Worm (Caenorhabditis elegans): Measurements from ENCODE around the gene K09C4.7.

The K09C4.7 gene

ce11 chrX:3272580-3272979 lies at the start of gene K09C4.7:
TSS of gene K09C4.7 (plus strand) at chrX:3272880.
- TF ChIP-seq zfh-2 (GFP tag; conservative IDR thresholded peaks at IDR 0.05) (no peak), mcd-1 (GFP tag; IDR thresholded peaks at IDR 0.05) (no peak), ztf-18 (tag; optimal IDR thresholded peaks at IDR 0.05) (no peak), ccch-3 (GFP tag; optimal IDR thresholded peaks at IDR 0.05) (no peak), mel-28 (tag; optimal IDR thresholded peaks at IDR 0.05; ENCODE audit: borderline replicate concordance) (no peak), attf-6 (GFP tag; IDR thresholded peaks at IDR 0.05) (no peak), F39B2.1 (GFP tag; IDR thresholded peaks at IDR 0.05) (no peak), madf-10 (tag; optimal IDR thresholded peaks at IDR 0.05) (no peak), ZK185.1 (tag; optimal IDR thresholded peaks at IDR 0.05; ENCODE audit: poor library complexity, severe bottlenecking) (no peak), F10E7.11 (tag; optimal IDR thresholded peaks at IDR 0.05) (no peak), Y79H2A.3 (GFP tag; conservative IDR thresholded peaks at IDR 0.05) (no peak), ztf-22 (GFP tag; optimal IDR thresholded peaks at IDR 0.05) (no peak), snpc-3.4 (tag; optimal IDR thresholded peaks at IDR 0.05) (no peak), T26A5.8 (tag; optimal IDR thresholded peaks at IDR 0.05) (no peak), bed-1 (GFP tag; IDR thresholded peaks at IDR 0.05) (no peak), egl-44 (GFP tag; IDR thresholded peaks at IDR 0.05) (no peak)

- TF ChIP-seq mcd-1 (GFP tag; IDR thresholded peaks at IDR 0.05), result no peak
- no peak for TF ChIP-seq unc-62 (GFP tag; optimal IDR thresholded peaks at IDR 0.05)
- no peak for TF ChIP-seq pha-4 (tag; optimal IDR thresholded peaks at IDR 0.05)
- TF ChIP-seq F37B4.10 (GFP tag; IDR thresholded peaks at IDR 0.05), result 0 out of 2 replicates have a peak, but pooled peaks have one; percentile 40
- no peak for TF ChIP-seq B0261.1 (tag; optimal IDR thresholded peaks at IDR 0.05)
- no peak for TF ChIP-seq rec-8 (tag; optimal IDR thresholded peaks at IDR 0.05)
- no peak for TF ChIP-seq ceh-40 (GFP tag; IDR thresholded peaks at IDR 0.05)
These were observed 49.5 kb upstream of the K09C4.7 start for ce11 chrX:3223135-3223534.

ce11 chrX:3226348-3227229 lies 46.1 kb upstream of the K09C4.7 start:
- TF ChIP-seq cebp-2 (GFP tag; IDR thresholded peaks at IDR 0.05) (no peak), ceh-27 (GFP tag; optimal IDR thresholded peaks at IDR 0.05) (peak; percentile 17), zfh-2 (GFP tag; conservative IDR thresholded peaks at IDR 0.05) (peak; percentile 77), F10E7.11 (tag; optimal IDR thresholded peaks at IDR 0.05) (no peak), tlf-1 (GFP tag; optimal IDR thresholded peaks at IDR 0.05) (no peak), lag-1 (GFP tag; IDR thresholded peaks at IDR 0.05) (no peak), Y79H2A.3 (GFP tag; conservative IDR thresholded peaks at IDR 0.05) (no peak), dpff-1 (tag; optimal IDR thresholded peaks at IDR 0.05) (no peak), zim-3 (tag; optimal IDR thresholded peaks at IDR 0.05) (no peak), nfya-1 (tag; optimal IDR thresholded peaks at IDR 0.05; ENCODE audit: borderline replicate concordance, insufficient read depth) (no peak), F23B12.7 (tag; optimal IDR thresholded peaks at IDR 0.05; ENCODE audit: insufficient read depth) (no peak), nhr-179 (tag; optimal IDR thresholded peaks at IDR 0.05) (no peak), snpc-1.1 (tag; optimal IDR thresholded peaks at IDR 0.05; ENCODE audit: insufficient read depth) (no peak), egl-44 (GFP tag; IDR thresholded peaks at IDR 0.05) (no peak)

DNA sequence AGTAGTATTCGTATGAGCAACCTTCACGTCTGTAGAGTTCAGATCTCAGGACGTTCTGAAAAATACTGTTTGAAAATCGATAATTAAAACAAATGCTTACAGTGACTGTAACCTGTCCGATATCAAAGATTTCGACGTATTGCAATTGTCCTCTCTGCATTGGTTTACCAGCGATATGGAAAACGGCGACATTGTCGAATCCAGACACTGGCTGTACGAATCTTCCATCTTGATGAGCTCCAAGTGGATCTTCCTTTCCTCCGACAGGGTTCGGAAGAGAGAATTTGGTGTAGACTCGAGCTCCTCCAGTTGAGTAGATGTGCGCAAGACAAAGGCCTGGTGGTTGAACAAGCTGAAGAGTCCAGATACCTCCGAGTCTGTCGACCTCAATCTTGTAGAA lies 44.0 kb upstream of the K09C4.7 start:
- TF ChIP-seq lin-26 (GFP tag; IDR thresholded peaks at IDR 0.05) (no peak), chd-7 (tag; optimal IDR thresholded peaks at IDR 0.05) (no peak), unc-62 (GFP tag; optimal IDR thresholded peaks at IDR 0.05) (no peak), F37B4.10 (GFP tag; IDR thresholded peaks at IDR 0.05) (no peak), ccch-3 (GFP tag; optimal IDR thresholded peaks at IDR 0.05) (no peak), sdz-38 (tag; optimal IDR thresholded peaks at IDR 0.05) (no peak), nhr-80 (tag; optimal IDR thresholded peaks at IDR 0.05) (no peak), D2030.7 (GFP tag; IDR thresholded peaks at IDR 0.05) (no peak), gei-17 (GFP tag; optimal IDR thresholded peaks at IDR 0.05) (no peak), ztf-22 (GFP tag; optimal IDR thresholded peaks at IDR 0.05) (no peak), nfya-1 (tag; optimal IDR thresholded peaks at IDR 0.05; ENCODE audit: borderline replicate concordance, insufficient read depth) (no peak), dox-1 (GFP tag; IDR thresholded peaks at IDR 0.05) (no peak), T26A5.8 (tag; optimal IDR thresholded peaks at IDR 0.05) (no peak)
